Worm (Caenorhabditis elegans) whole organism, L3 larva: ENCODE data around the gene unc-25.

Source experiments
- R02D3.7 ChIP-seq: fragments of 150-350 bp; optimal IDR thresholded peaks from 2 replicates; lab custom pipeline; 2014; ENCODE audit warnings: missing biosample characterization, missing genetic modification characterization
- ZK546.5 ChIP-seq: sonication (generic microtip); optimal IDR thresholded peaks from 2 replicates; lab custom pipeline; 2017; ENCODE audit warnings: missing biosample characterization, missing genetic modification characterization
- aly-2 ChIP-seq: fragments of 150-350 bp; optimal IDR thresholded peaks from 2 replicates; lab custom pipeline; 2014; ENCODE audit warnings: missing biosample characterization, missing genetic modification characterization
- ama-1 ChIP-seq: fragments of 150-350 bp; optimal IDR thresholded peaks from 2 replicates; lab custom pipeline; 2018
- ceh-16 ChIP-seq: sonication (generic microtip); optimal IDR thresholded peaks from 2 replicates; lab custom pipeline; 2017; ENCODE audit warnings: missing biosample characterization, missing genetic modification characterization
- ceh-28 ChIP-seq: fragments of 150-350 bp; optimal IDR thresholded peaks from 2 replicates; lab custom pipeline; 2014; ENCODE audit warnings: missing biosample characterization, missing genetic modification reagents, missing genetic modification characterization
- ceh-82 ChIP-seq: fragments of 150-350 bp; optimal IDR thresholded peaks from 2 replicates; lab custom pipeline; 2014; ENCODE audit warnings: missing biosample characterization, missing genetic modification characterization
- ceh-9 ChIP-seq: sonication (generic microtip); optimal IDR thresholded peaks from 2 replicates; lab custom pipeline; 2018; ENCODE audit warnings: missing biosample characterization, missing genetic modification characterization
- daf-12 ChIP-seq: fragments of 150-350 bp; optimal IDR thresholded peaks from 2 replicates; lab custom pipeline; 2014; ENCODE audit warnings: missing biosample characterization, missing genetic modification reagents, missing genetic modification characterization
- egl-27 ChIP-seq: sonication (generic microtip); optimal IDR thresholded peaks from 4 replicates; lab custom pipeline; 2017; ENCODE audit warnings: missing biosample characterization, missing genetic modification reagents, missing genetic modification characterization
- egl-5 ChIP-seq: fragments of 150-350 bp; optimal IDR thresholded peaks from 2 replicates; lab custom pipeline; 2017; ENCODE audit warnings: missing biosample characterization, missing genetic modification reagents, missing genetic modification characterization, inconsistent platforms
- elt-1 ChIP-seq: fragments of 150-350 bp; optimal IDR thresholded peaks from 2 replicates; lab custom pipeline; 2014; ENCODE audit warnings: missing biosample characterization, missing genetic modification characterization
- elt-3 ChIP-seq, 3 experiments: fragments of 150-350 bp in 1 of 3; sonication (generic microtip) in 2 of 3; optimal IDR thresholded peaks; 2 replicates in 2 of 3; 4 replicates in 1 of 3; lab custom pipeline; 2014 to 2017; ENCODE audit warnings: missing biosample characterization in 3 of 3, missing genetic modification characterization in 3 of 3
- eor-1 ChIP-seq, 2 experiments: fragments of 150-350 bp; optimal IDR thresholded peaks; 2 replicates each; lab custom pipeline; 2014 to 2018; ENCODE audit warnings: missing biosample characterization in 2 of 2, missing genetic modification characterization in 2 of 2
- fkh-10 ChIP-seq: sonication (generic microtip); optimal IDR thresholded peaks from 2 replicates; lab custom pipeline; 2017; ENCODE audit warnings: missing biosample characterization, missing genetic modification reagents, missing genetic modification characterization
- fos-1 ChIP-seq: fragments of 150-350 bp; optimal IDR thresholded peaks from 2 replicates; lab custom pipeline; 2014; ENCODE audit warnings: missing biosample characterization, missing genetic modification characterization
- hmg-11 ChIP-seq: sonication (generic microtip); optimal IDR thresholded peaks from 2 replicates; lab custom pipeline; 2016; ENCODE audit warnings: missing genetic modification characterization, missing compliant biosample characterization
- jun-1 ChIP-seq: fragments of 150-350 bp; optimal IDR thresholded peaks from 2 replicates; lab custom pipeline; 2014; ENCODE audit warnings: missing biosample characterization, missing genetic modification reagents, missing genetic modification characterization
- lin-15B ChIP-seq: fragments of 150-350 bp; optimal IDR thresholded peaks from 2 replicates; lab custom pipeline; 2014; ENCODE audit warnings: missing biosample characterization, missing genetic modification characterization
- lin-39 ChIP-seq: fragments of 150-350 bp; optimal IDR thresholded peaks from 2 replicates; lab custom pipeline; 2018; ENCODE audit warnings: missing biosample characterization, missing genetic modification reagents, missing genetic modification characterization
- lsy-12 ChIP-seq: sonication (generic microtip); optimal IDR thresholded peaks from 2 replicates; lab custom pipeline; 2016; ENCODE audit warnings: mild to moderate bottlenecking, missing genetic modification characterization, missing compliant biosample characterization
- mdl-1 ChIP-seq: fragments of 150-350 bp; optimal IDR thresholded peaks from 2 replicates; lab custom pipeline; 2014; ENCODE audit warnings: missing biosample characterization, missing genetic modification characterization
- mml-1 ChIP-seq: fragments of 150-350 bp; sonication (generic microtip); optimal IDR thresholded peaks from 3 replicates; lab custom pipeline; 2014; ENCODE audit warnings: missing biosample characterization, missing genetic modification characterization
- nfya-1 ChIP-seq: sonication (generic microtip); optimal IDR thresholded peaks from 2 replicates; lab custom pipeline; 2017; ENCODE audit warnings: missing genetic modification characterization, mild to moderate bottlenecking, missing compliant biosample characterization, antibody characterized with exemption, moderate library complexity; ENCODE audit not compliant: insufficient read depth
- nhr-11 ChIP-seq: fragments of 150-350 bp; optimal IDR thresholded peaks from 2 replicates; lab custom pipeline; 2014; ENCODE audit warnings: missing biosample characterization, missing genetic modification characterization
- nhr-12 ChIP-seq: fragments of 150-350 bp; optimal IDR thresholded peaks from 2 replicates; lab custom pipeline; 2014; ENCODE audit warnings: missing biosample characterization, missing genetic modification characterization
- nhr-23 ChIP-seq: fragments of 150-350 bp; optimal IDR thresholded peaks from 2 replicates; lab custom pipeline; 2014; ENCODE audit warnings: missing biosample characterization, missing genetic modification reagents, missing genetic modification characterization
- nhr-25 ChIP-seq: sonication (generic microtip); optimal IDR thresholded peaks from 2 replicates; lab custom pipeline; 2017; ENCODE audit warnings: missing biosample characterization, missing genetic modification characterization
- nhr-28 ChIP-seq: fragments of 150-350 bp; optimal IDR thresholded peaks from 2 replicates; lab custom pipeline; 2014; ENCODE audit warnings: missing biosample characterization, missing genetic modification characterization
- nhr-43 ChIP-seq: sonication (generic microtip); optimal IDR thresholded peaks from 2 replicates; lab custom pipeline; 2016; ENCODE audit warnings: mild to moderate bottlenecking, missing genetic modification characterization, missing compliant biosample characterization; ENCODE audit not compliant: poor library complexity, severe bottlenecking
- nhr-67 ChIP-seq: fragments of 150-350 bp; optimal IDR thresholded peaks from 2 replicates; lab custom pipeline; 2014; ENCODE audit warnings: missing biosample characterization, missing genetic modification characterization
- nhr-76 ChIP-seq: fragments of 150-350 bp; sonication (generic microtip); optimal IDR thresholded peaks from 5 replicates; lab custom pipeline; 2014; ENCODE audit warnings: missing biosample characterization, missing genetic modification characterization
- nhr-77 ChIP-seq: fragments of 150-350 bp; optimal IDR thresholded peaks from 2 replicates; lab custom pipeline; 2014; ENCODE audit warnings: missing biosample characterization, missing genetic modification characterization
- pha-4 ChIP-seq: fragments of 150-350 bp; optimal IDR thresholded peaks from 2 replicates; lab custom pipeline; 2014; ENCODE audit warnings: missing biosample characterization, missing genetic modification reagents, missing genetic modification characterization
- pqm-1 ChIP-seq: fragments of 150-350 bp; optimal IDR thresholded peaks from 2 replicates; lab custom pipeline; 2017; ENCODE audit warnings: missing biosample characterization, missing genetic modification characterization, inconsistent platforms
- sea-2 ChIP-seq: fragments of 150-350 bp; sonication (generic microtip); optimal IDR thresholded peaks from 4 replicates; lab custom pipeline; 2014; ENCODE audit warnings: missing biosample characterization, missing genetic modification reagents, missing genetic modification characterization
- skn-1 ChIP-seq: fragments of 150-350 bp; optimal IDR thresholded peaks from 2 replicates; lab custom pipeline; 2014; ENCODE audit warnings: missing biosample characterization, missing genetic modification characterization
- snpc-4 ChIP-seq: fragments of 150-350 bp; optimal IDR thresholded peaks from 2 replicates; lab custom pipeline; 2014; ENCODE audit warnings: missing biosample characterization, missing genetic modification characterization
- tbx-2 ChIP-seq: sonication (generic microtip); optimal IDR thresholded peaks from 2 replicates; lab custom pipeline; 2016; ENCODE audit warnings: mild to moderate bottlenecking, missing genetic modification characterization, missing compliant biosample characterization
- unc-39 ChIP-seq: sonication (generic microtip); optimal IDR thresholded peaks from 4 replicates; lab custom pipeline; 2017; ENCODE audit warnings: missing biosample characterization, missing genetic modification characterization
- unc-62 ChIP-seq: fragments of 150-350 bp; sonication (generic microtip); optimal IDR thresholded peaks from 4 replicates; lab custom pipeline; 2014; ENCODE audit warnings: missing biosample characterization, missing genetic modification reagents, missing genetic modification characterization
- ztf-11 ChIP-seq: fragments of 150-350 bp; optimal IDR thresholded peaks from 2 replicates; lab custom pipeline; 2014; ENCODE audit warnings: missing biosample characterization, missing genetic modification characterization
- ztf-4 ChIP-seq: fragments of 150-350 bp; optimal IDR thresholded peaks from 2 replicates; lab custom pipeline; 2014; ENCODE audit warnings: missing biosample characterization, missing genetic modification characterization

Gene unc-25

ce11 chrIII:12942307-12942706, at the start of gene unc-25:
TSS of gene unc-25 (plus strand) at chrIII:12942651.
- peak; percentile 57 for TF ChIP-seq lin-39
- TF ChIP-seq nhr-23 (tag; lab: Kevin White, UChicago): no peak
- peak; percentile 16 for TF ChIP-seq nfya-1

- TF ChIP-seq fkh-10 (GFP tag; lab: Kevin White, UChicago) (peak; percentile 35), nhr-23 (tag; lab: Kevin White, UChicago) (no peak)
Measured at ce11 chrIII:12892767-12893166, 49.7 kb upstream of the unc-25 start.

ce11 chrIII:12894207-12894606, 48.2 kb upstream of the unc-25 start:
- TF ChIP-seq ama-1 (lab: Kevin White, UChicago) (no peak), ZK546.5 (tag; lab: Kevin White, UChicago) (no peak), pha-4 (tag; lab: Kevin White, UChicago) (no peak), unc-62 (no peak), lsy-12 (tag; lab: Kevin White, UChicago) (no peak), nhr-11 (tag; lab: Kevin White, UChicago) (no peak), egl-27 (tag; lab: Kevin White, UChicago) (no peak), aly-2 (no peak), lin-15B (tag; lab: Kevin White, UChicago) (no peak)
- TF ChIP-seq, all 47 proteins: peak for 0

ce11 chrIII:12904052-12904451, 38.4 kb upstream of the unc-25 start:
- TF ChIP-seq ceh-16 (no peak), lin-39 (peak; percentile 27), lin-15B (tag; lab: Kevin White, UChicago) (no peak)

- TF ChIP-seq nhr-67 (tag; lab: Kevin White, UChicago) (peak; percentile 10), egl-27 (tag; lab: Kevin White, UChicago) (peak; percentile 93), ztf-4 (peak; percentile 95), ztf-11 (tag; lab: Kevin White, UChicago) (no peak), egl-5 (peak; percentile 96), nhr-11 (tag; lab: Kevin White, UChicago) (peak; percentile 94), elt-3 (tag; optimal IDR thresholded peaks at IDR 0.05; lab: Kevin White, UChicago) (peak in 2 of 3 experiments; percentile 44 to 85), pqm-1 (peak; percentile 95), hmg-11 (tag; lab: Kevin White, UChicago) (peak; percentile 99), sea-2 (peak; percentile 85), mdl-1 (tag; lab: Kevin White, UChicago) (peak; percentile 58), nhr-12 (tag; lab: Kevin White, UChicago) (no peak), daf-12 (peak; percentile 78), skn-1 (peak; percentile 97), nhr-77 (tag; lab: Kevin White, UChicago) (peak; percentile 92), tbx-2 (tag; lab: Kevin White, UChicago) (peak; percentile 97), ceh-9 (no peak), unc-62 (peak; percentile 95), nhr-28 (tag; lab: Kevin White, UChicago) (peak; percentile 70), unc-39 (peak; percentile 25), jun-1 (tag; lab: Kevin White, UChicago) (peak; percentile 98), ceh-28 (tag; lab: Kevin White, UChicago) (peak; percentile 99), pha-4 (tag; lab: Kevin White, UChicago) (peak; percentile 100), ceh-82 (tag; lab: Kevin White, UChicago) (peak; percentile 97), ZK546.5 (tag; lab: Kevin White, UChicago) (peak; percentile 67), R02D3.7 (tag; lab: Kevin White, UChicago) (peak; percentile 94), elt-1 (tag; lab: Kevin White, UChicago) (peak; percentile 87), mml-1 (no peak), snpc-4 (tag; lab: Kevin White, UChicago) (peak; percentile 97), ceh-16 (peak; percentile 64), aly-2 (peak; percentile 96), nhr-23 (tag; lab: Kevin White, UChicago) (peak; percentile 100), nhr-25 (tag; lab: Kevin White, UChicago) (peak; percentile 99), nhr-76 (tag; lab: Kevin White, UChicago) (peak; percentile 80), fos-1 (tag; lab: Kevin White, UChicago) (peak; percentile 96), nhr-43 (tag; lab: Kevin White, UChicago) (peak; percentile 98), ama-1 (lab: Kevin White, UChicago) (peak; percentile 73), lsy-12 (tag; lab: Kevin White, UChicago) (peak; percentile 99), lin-39 (peak; percentile 99), lin-15B (tag; lab: Kevin White, UChicago) (peak; percentile 99), eor-1 (tag; optimal IDR thresholded peaks at IDR 0.05; lab: Kevin White, UChicago) (peak in 1 of 2 experiments; percentile 11)
Measured at ce11 chrIII:12904987-12905541, 37.4 kb upstream of the unc-25 start, which contains the start of gene cox-5A. TSS of gene cox-5A (plus strand) at chrIII:12905491.
